Worm (Caenorhabditis elegans) whole organism, young adult: Measurements from ENCODE around the gene Y15E3A.4.

Experiments used
- D2030.7 ChIP-seq: fragments of 200-800 bp; sonication (Bioruptor generic); IDR thresholded peaks from 2 replicates; pipeline ENCODE4 v1.3.6; 2022; ENCODE audit warnings: missing genetic modification reagents, missing genetic modification characterization, missing compliant biosample characterization
- Y95B8A.8 ChIP-seq: fragments of 200-800 bp; sonication (Bioruptor generic); IDR thresholded peaks from 2 replicates; pipeline ENCODE4 v1.3.6; 2022; ENCODE audit warnings: missing genetic modification reagents, missing genetic modification characterization, missing compliant biosample characterization
- die-1 ChIP-seq: sonication (generic microtip); optimal IDR thresholded peaks from 2 replicates; lab custom pipeline; 2016; ENCODE audit warnings: missing genotype, mild to moderate bottlenecking, missing genetic modification characterization, missing compliant biosample characterization
- egl-44 ChIP-seq: fragments of 200-800 bp; sonication (Bioruptor generic); IDR thresholded peaks from 2 replicates; pipeline ENCODE4 v1.3.6; 2022; ENCODE audit warnings: missing genetic modification reagents, missing genetic modification characterization, missing compliant biosample characterization
- lin-26 ChIP-seq: fragments of 200-800 bp; sonication (Bioruptor generic); IDR thresholded peaks from 2 replicates; pipeline ENCODE4 v1.3.6; 2022; ENCODE audit warnings: missing genetic modification reagents, missing genetic modification characterization, missing compliant biosample characterization
- lin-35 ChIP-seq, 3 experiments: fragments of 150-350 bp in 2 of 3; sonication (generic microtip) in 1 of 3; optimal IDR thresholded peaks; 2 replicates each; lab custom pipeline; 2014 to 2018; ENCODE audit warnings: missing biosample characterization in 3 of 3, missing genetic modification characterization in 3 of 3, missing genetic modification reagents in 3 of 3
- snpc-1.1 ChIP-seq: sonication (generic microtip); optimal IDR thresholded peaks from 2 replicates; lab custom pipeline; 2017; ENCODE audit warnings: missing genetic modification characterization, mild to moderate bottlenecking, missing compliant biosample characterization, antibody characterized with exemption, moderate library complexity, missing genotype, missing genetic modification reagents; ENCODE audit not compliant: insufficient read depth
- sptf-2 ChIP-seq: fragments of 200-800 bp; sonication (Bioruptor generic); optimal IDR thresholded peaks from 2 replicates; lab custom pipeline; 2018; ENCODE audit warnings: mild to moderate bottlenecking, missing genetic modification characterization, missing compliant biosample characterization
- unc-130 ChIP-seq: sonication (generic microtip); optimal IDR thresholded peaks from 2 replicates; lab custom pipeline; 2016; ENCODE audit warnings: missing genetic modification reagents, missing genetic modification characterization, missing compliant biosample characterization
- ztf-26 ChIP-seq: sonication (generic microtip); optimal IDR thresholded peaks from 2 replicates; lab custom pipeline; 2017; ENCODE audit warnings: missing genetic modification characterization, missing compliant biosample characterization

DNA sequence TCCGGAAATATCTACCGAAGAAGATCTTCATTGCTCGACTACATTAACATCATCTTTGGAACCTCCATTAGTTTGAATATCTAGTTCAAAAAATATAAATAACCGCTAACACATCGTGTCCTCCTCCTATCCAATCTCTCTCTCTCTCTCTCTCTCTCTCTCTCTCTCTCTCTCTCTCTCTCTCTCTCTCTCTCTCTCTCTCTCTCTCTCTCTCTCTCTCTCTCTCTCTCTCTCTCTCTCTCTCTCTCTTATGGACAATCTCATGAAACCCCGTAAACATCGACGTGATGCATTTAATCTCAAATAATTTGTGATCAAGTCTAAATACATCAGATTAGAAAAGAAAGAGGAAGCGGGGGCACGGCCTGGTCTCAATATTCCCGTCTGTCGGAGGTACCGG is 51.5 kb downstream of the Y15E3A.4 start:
- no peak for TF ChIP-seq D2030.7 (GFP tag; lab: Robert Waterston, UW)
- no peak for TF ChIP-seq snpc-1.1 (tag; lab: Kevin White, UChicago)
- no peak for TF ChIP-seq sptf-2
- TF ChIP-seq egl-44 (GFP tag; lab: Robert Waterston, UW) = no peak
- TF ChIP-seq lin-26 = no peak
- no peak for TF ChIP-seq ztf-26
- no peak for TF ChIP-seq Y95B8A.8 (GFP tag; lab: Robert Waterston, UW)
- TF ChIP-seq die-1 (tag; lab: Kevin White, UChicago) = no peak
- no peak for TF ChIP-seq unc-130 (GFP tag; lab: Kevin White, UChicago)
- no peak for TF ChIP-seq lin-35 (GFP tag; optimal IDR thresholded peaks at IDR 0.05; lab: Kevin White, UChicago)
